Fruit fly (Drosophila melanogaster) whole organism, adult: ENCODE data around the gene Vha16-3.

Source experiments
- CG11617 ChIP-seq: fragments of 200-800 bp; sonication (Bioruptor generic); optimal IDR thresholded peaks from 2 replicates; lab custom pipeline; 2017; ENCODE audit warnings: mild to moderate bottlenecking, missing biosample characterization, missing genetic modification reagents, missing genetic modification characterization
- CG12768 ChIP-seq: fragments of 200-800 bp; sonication (Bioruptor generic); optimal IDR thresholded peaks from 2 replicates; lab custom pipeline; 2017; ENCODE audit warnings: missing biosample characterization, missing genetic modification characterization, mild to moderate bottlenecking, moderate library complexity, missing genetic modification reagents
- CG14711 ChIP-seq: fragments of 200-800 bp; sonication (Bioruptor generic); optimal IDR thresholded peaks from 2 replicates; lab custom pipeline; 2018; ENCODE audit warnings: missing biosample characterization, mild to moderate bottlenecking, missing genetic modification characterization, moderate library complexity
- CG1620 ChIP-seq: fragments of 200-800 bp; sonication (Bioruptor generic); optimal IDR thresholded peaks from 2 replicates; lab custom pipeline; 2016; ENCODE audit warnings: missing biosample characterization, missing genetic modification characterization
- CG33017 ChIP-seq: fragments of 200-800 bp; sonication (Bioruptor generic); optimal IDR thresholded peaks from 2 replicates; lab custom pipeline; 2018; ENCODE audit warnings: missing biosample characterization, mild to moderate bottlenecking, missing genetic modification characterization, moderate library complexity
- CG5204 ChIP-seq: fragments of 200-800 bp; sonication (Bioruptor generic); optimal IDR thresholded peaks from 2 replicates; lab custom pipeline; 2016; ENCODE audit warnings: missing biosample characterization, missing genetic modification characterization
- CG7045 ChIP-seq: fragments of 200-800 bp; sonication (Bioruptor generic); optimal IDR thresholded peaks from 2 replicates; lab custom pipeline; 2017; ENCODE audit warnings: missing biosample characterization, mild to moderate bottlenecking, missing genetic modification characterization
- CG7101 ChIP-seq: fragments of 200-800 bp; sonication (Bioruptor generic); optimal IDR thresholded peaks from 2 replicates; lab custom pipeline; 2018; ENCODE audit warnings: missing biosample characterization, mild to moderate bottlenecking, missing genetic modification characterization, moderate library complexity
- Clk ChIP-seq: fragments of 200-800 bp; sonication (Bioruptor generic); optimal IDR thresholded peaks from 2 replicates; lab custom pipeline; 2017; ENCODE audit warnings: missing biosample characterization, missing genetic modification characterization
- Crg-1 ChIP-seq: fragments of 200-800 bp; sonication (Bioruptor generic); optimal IDR thresholded peaks from 2 replicates; lab custom pipeline; 2016; ENCODE audit warnings: missing biosample characterization, missing genetic modification characterization
- Hr96 ChIP-seq: fragments of 200-800 bp; sonication (Bioruptor generic); optimal IDR thresholded peaks from 2 replicates; lab custom pipeline; 2016; ENCODE audit warnings: missing biosample characterization, missing genetic modification characterization
- Mnt ChIP-seq: fragments of 200-800 bp; sonication (Bioruptor generic); optimal IDR thresholded peaks from 2 replicates; lab custom pipeline; 2016; ENCODE audit warnings: missing biosample characterization, mild to moderate bottlenecking, missing genetic modification characterization
- bab1 ChIP-seq: fragments of 200-800 bp; sonication (Bioruptor generic); optimal IDR thresholded peaks from 3 replicates; lab custom pipeline; 2019; ENCODE audit warnings: missing biosample characterization, mild to moderate bottlenecking, missing genetic modification characterization, moderate library complexity
- cic ChIP-seq: fragments of 200-800 bp; sonication (Bioruptor generic); optimal IDR thresholded peaks from 2 replicates; lab custom pipeline; 2017; ENCODE audit warnings: missing biosample characterization, mild to moderate bottlenecking, missing genetic modification characterization, moderate library complexity
- cnc ChIP-seq, 2 experiments: fragments of >200 bp; optimal IDR thresholded peaks; 2 replicates each; lab custom pipeline; 2017
- kay ChIP-seq: fragments of 200-800 bp; sonication (Bioruptor generic); peaks from one replicate; lab custom pipeline; 2016; ENCODE audit warnings: missing biosample characterization, missing genetic modification characterization, borderline replicate concordance
- ovo ChIP-seq: fragments of 200-800 bp; sonication (Bioruptor generic); optimal IDR thresholded peaks from 2 replicates; lab custom pipeline; 2016; ENCODE audit warnings: missing biosample characterization, missing genetic modification characterization
- pad ChIP-seq: fragments of 200-800 bp; sonication (Bioruptor generic); optimal IDR thresholded peaks from 3 replicates; lab custom pipeline; 2017; ENCODE audit warnings: missing biosample characterization, missing genetic modification characterization, mild to moderate bottlenecking, moderate library complexity, missing genetic modification reagents
- tj ChIP-seq: fragments of 200-800 bp; sonication (Bioruptor generic); optimal IDR thresholded peaks from 3 replicates; lab custom pipeline; 2017; ENCODE audit warnings: missing biosample characterization, mild to moderate bottlenecking, missing genetic modification characterization, moderate library complexity
- toe ChIP-seq: fragments of 200-800 bp; sonication (Bioruptor generic); optimal IDR thresholded peaks from 2 replicates; lab custom pipeline; 2016; ENCODE audit warnings: missing biosample characterization, missing genetic modification characterization

Vha16-3 gene

dm6 chr3L:11488264-11488663, 15.2 kb downstream of the Vha16-3 start:
- no peak for TF ChIP-seq Mnt
- TF ChIP-seq toe (GFP tag; lab: Kevin White, UChicago) = no peak
- TF ChIP-seq CG14711 (tag; lab: Kevin White, UChicago) = no peak
- TF ChIP-seq CG12768 (GFP tag; lab: Kevin White, UChicago) = no peak

dm6 chr3L:11489489-11489888, 16.4 kb downstream of the Vha16-3 start:
- no peak for TF ChIP-seq CG7045
- no peak for TF ChIP-seq Hr96 (GFP tag; lab: Kevin White, UChicago)
- TF ChIP-seq Crg-1 (GFP tag; lab: Kevin White, UChicago) = no peak

- TF ChIP-seq kay (GFP tag; lab: Kevin White, UChicago) (peak; percentile 70), CG33017 (tag; lab: Kevin White, UChicago) (no peak)
Observed at dm6 chr3L:11490539-11490938, 17.4 kb downstream of the Vha16-3 start.

- TF ChIP-seq Clk (GFP tag; lab: Kevin White, UChicago) (no peak), Crg-1 (GFP tag; lab: Kevin White, UChicago) (no peak), CG1620 (no peak), tj (no peak), toe (GFP tag; lab: Kevin White, UChicago) (no peak), pad (GFP tag; lab: Kevin White, UChicago) (peak; percentile 96), CG14711 (tag; lab: Kevin White, UChicago) (peak; percentile 62), Mnt (no peak), cnc (optimal IDR thresholded peaks at IDR 0.05; lab: Kevin White, UChicago) (no peak), Hr96 (GFP tag; lab: Kevin White, UChicago) (peak; percentile 28), bab1 (peak; percentile 85), kay (GFP tag; lab: Kevin White, UChicago) (no peak), CG5204 (GFP tag; lab: Kevin White, UChicago) (no peak), CG7101 (tag; lab: Kevin White, UChicago) (peak; percentile 51), cic (no peak), CG11617 (no peak), CG7045 (peak; percentile 36), ovo (peak; percentile 91), CG33017 (tag; lab: Kevin White, UChicago) (peak; percentile 7), CG12768 (GFP tag; lab: Kevin White, UChicago) (no peak)
Observed at dm6 chr3L:11491222-11491873, 18.3 kb downstream of the Vha16-3 start.

dm6 chr3L:11491874-11492268, 18.8 kb downstream of the Vha16-3 start:
- TF ChIP-seq kay (GFP tag; lab: Kevin White, UChicago) (peak; percentile 70), cnc (optimal IDR thresholded peaks at IDR 0.05; lab: Kevin White, UChicago) (no peak)

dm6 chr3L:11492457-11492856, 19.4 kb downstream of the Vha16-3 start:
- no peak for TF ChIP-seq CG5204 (GFP tag; lab: Kevin White, UChicago)
- no peak for TF ChIP-seq CG11617
- TF ChIP-seq Mnt = peak; percentile 16
- no peak for TF ChIP-seq cic
- peak; percentile 27 for TF ChIP-seq tj
- TF ChIP-seq kay (GFP tag; lab: Kevin White, UChicago) = no peak
- no peak for TF ChIP-seq CG12768 (GFP tag; lab: Kevin White, UChicago)
- no peak for TF ChIP-seq Crg-1 (GFP tag; lab: Kevin White, UChicago)
- no peak for TF ChIP-seq CG33017 (tag; lab: Kevin White, UChicago)
- TF ChIP-seq Hr96 (GFP tag; lab: Kevin White, UChicago) = no peak
- TF ChIP-seq pad (GFP tag; lab: Kevin White, UChicago) = peak; percentile 99
- no peak for TF ChIP-seq toe (GFP tag; lab: Kevin White, UChicago)
- peak; percentile 74 for TF ChIP-seq ovo
- TF ChIP-seq bab1 = peak; percentile 23
- no peak for TF ChIP-seq CG1620
- no peak for TF ChIP-seq CG7101 (tag; lab: Kevin White, UChicago)
- TF ChIP-seq CG7045 = no peak
- TF ChIP-seq cnc (optimal IDR thresholded peaks at IDR 0.05; lab: Kevin White, UChicago) = no peak
- no peak for TF ChIP-seq CG14711 (tag; lab: Kevin White, UChicago)
- TF ChIP-seq Clk (GFP tag; lab: Kevin White, UChicago) = no peak

- TF ChIP-seq CG12768 (GFP tag; lab: Kevin White, UChicago) (no peak), CG14711 (tag; lab: Kevin White, UChicago) (no peak), CG33017 (tag; lab: Kevin White, UChicago) (no peak), toe (GFP tag; lab: Kevin White, UChicago) (no peak), pad (GFP tag; lab: Kevin White, UChicago) (peak; percentile 84), CG7045 (no peak), cnc (optimal IDR thresholded peaks at IDR 0.05; lab: Kevin White, UChicago) (no peak), CG5204 (GFP tag; lab: Kevin White, UChicago) (no peak), tj (peak; percentile 57), bab1 (peak; percentile 41), ovo (peak; percentile 26), CG11617 (no peak), Mnt (no peak), CG7101 (tag; lab: Kevin White, UChicago) (no peak), CG1620 (no peak), Crg-1 (GFP tag; lab: Kevin White, UChicago) (peak; percentile 39), kay (GFP tag; lab: Kevin White, UChicago) (no peak), cic (no peak), Hr96 (GFP tag; lab: Kevin White, UChicago) (no peak), Clk (GFP tag; lab: Kevin White, UChicago) (no peak)
Observed at dm6 chr3L:11493090-11493807, 20.2 kb downstream of the Vha16-3 start.
